Fruit fly (Drosophila melanogaster): ENCODE data around the gene CG15317.

Gene CG15317

dm6 chrX:9584948-9585315, 28.6 kb upstream of the CG15317 start (continued):
- TF ChIP-seq CG17385 (GFP tag; optimal IDR thresholded peaks at IDR 0.05) = no peak

dm6 chrX:9584104-9584947, 28.0 kb upstream of the CG15317 start:
- TF ChIP-seq gcm2 (GFP tag; optimal IDR thresholded peaks at IDR 0.05) (no peak), CG9797 (GFP tag; optimal IDR thresholded peaks at IDR 0.05) (no peak), ase (GFP tag; IDR thresholded peaks at IDR 0.05) (no peak), CG12104 (GFP tag; optimal IDR thresholded peaks at IDR 0.05) (no peak), fd96Cb (tag; optimal IDR thresholded peaks at IDR 0.05) (peak; percentile 22), CG3065 (GFP tag; optimal IDR thresholded peaks at IDR 0.05) (no peak), CG15479 (GFP tag; optimal IDR thresholded peaks at IDR 0.05) (no peak), CG8359 (GFP tag; optimal IDR thresholded peaks at IDR 0.05; ENCODE audit: borderline replicate concordance) (no peak), zf30C (GFP tag; optimal IDR thresholded peaks at IDR 0.05) (peak; percentile 31), rib (GFP tag; IDR thresholded peaks at IDR 0.05) (peak; percentile 78; the same call in 1 of the 2 replicates), mam (GFP tag; optimal IDR thresholded peaks at IDR 0.05) (peak; percentile 21), CG3726 (GFP tag; IDR thresholded peaks at IDR 0.05) (no peak), CG4617 (GFP tag; optimal IDR thresholded peaks at IDR 0.05; ENCODE audit: borderline replicate concordance) (no peak), Hmx (GFP tag; optimal IDR thresholded peaks at IDR 0.05) (no peak), sisA (GFP tag; IDR thresholded peaks at IDR 0.05) (peak; percentile 51), tup (GFP tag; optimal IDR thresholded peaks at IDR 0.05) (no peak), CG10462 (GFP tag; optimal IDR thresholded peaks at IDR 0.05) (no peak), CG32767 (GFP tag; IDR thresholded peaks at IDR 0.05) (peak; percentile 46; the same call in 1 of the 2 replicates), Awh (GFP tag; IDR thresholded peaks at IDR 0.05) (no peak), CG1832 (GFP tag; optimal IDR thresholded peaks at IDR 0.05) (no peak), D (optimal IDR thresholded peaks at IDR 0.05) (no peak), D (GFP tag; optimal IDR thresholded peaks at IDR 0.05) (no peak), ato (GFP tag; IDR thresholded peaks at IDR 0.05; ENCODE audit: partially characterized antibody) (no peak), gt (GFP tag; IDR thresholded peaks at IDR 0.05) (no peak), CG8388 (GFP tag; optimal IDR thresholded peaks at IDR 0.05) (peak; percentile 31), GATAe (GFP tag; conservative IDR thresholded peaks at IDR 0.05) (no peak), CG33557 (GFP tag; optimal IDR thresholded peaks at IDR 0.05) (no peak), lov (optimal IDR thresholded peaks at IDR 0.05) (no peak), lov (GFP tag; IDR thresholded peaks at IDR 0.05) (no peak), CG9215 (GFP tag; IDR thresholded peaks at IDR 0.05) (peak; percentile 42; the same call in 1 of the 2 replicates), Atf6 (GFP tag; IDR thresholded peaks at IDR 0.05) (no peak), ssp (GFP tag; IDR thresholded peaks at IDR 0.05) (0 out of 2 replicates have a peak, but pooled peaks have one; percentile 19), Trl (optimal IDR thresholded peaks at IDR 0.05) (peak; percentile 69 to 91), Trl (GFP tag; optimal IDR thresholded peaks at IDR 0.05) (no peak), exex (tag; optimal IDR thresholded peaks at IDR 0.05) (peak; percentile 6), CG17829 (tag; optimal IDR thresholded peaks at IDR 0.05) (no peak), schlank (tag; optimal IDR thresholded peaks at IDR 0.05) (peak; percentile 1), dpn (GFP tag; optimal IDR thresholded peaks at IDR 0.05) (no peak), Dll (GFP tag; IDR thresholded peaks at IDR 0.05; ENCODE audit: partially characterized antibody) (no peak), Hand (GFP tag; optimal IDR thresholded peaks at IDR 0.05) (peak; percentile 12), CG13624 (GFP tag; optimal IDR thresholded peaks at IDR 0.05) (peak; percentile 30), tna (GFP tag; IDR thresholded peaks at IDR 0.05; ENCODE audit: partially characterized antibody) (no peak), Sry-β (GFP tag; optimal IDR thresholded peaks at IDR 0.05) (no peak), Rfx (GFP tag; IDR thresholded peaks at IDR 0.05) (no peak; the same call in none of the 2 replicates), CG11398 (GFP tag; optimal IDR thresholded peaks at IDR 0.05) (peak; percentile 45), CG12236 (GFP tag; optimal IDR thresholded peaks at IDR 0.05) (no peak), sens-2 (GFP tag; IDR thresholded peaks at IDR 0.05) (no peak)

Data from whole organism, embryonic.